Worm (Caenorhabditis elegans): Measurements from ENCODE around the gene K07C5.13.

K07C5.13 gene

DNA sequence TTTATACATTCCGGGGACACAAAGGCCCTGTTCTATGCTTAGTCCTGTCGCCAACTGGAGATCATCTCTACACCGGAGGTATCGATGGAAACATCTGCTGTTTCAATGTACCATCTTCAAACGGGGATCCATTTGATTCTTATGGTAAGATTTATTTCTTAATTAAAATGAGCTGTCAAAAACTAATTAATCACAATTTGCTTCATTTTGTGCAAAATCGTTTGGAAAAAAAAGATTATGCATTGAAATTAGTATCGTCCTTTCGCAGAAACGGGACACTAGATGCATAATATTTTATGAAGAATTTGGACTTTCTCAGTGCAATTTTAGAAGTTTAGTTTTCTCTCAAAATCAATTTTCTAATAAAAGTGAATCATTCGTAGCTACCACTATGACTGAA is 22.0 kb downstream of the K07C5.13 start:
- no peak for TF ChIP-seq lsy-2 (tag; optimal IDR thresholded peaks at IDR 0.05)
- no peak for TF ChIP-seq nhr-11 (tag; optimal IDR thresholded peaks at IDR 0.05)
- TF ChIP-seq crh-2 (tag; optimal IDR thresholded peaks at IDR 0.05), result no peak
- TF ChIP-seq ztf-1 (GFP tag; conservative IDR thresholded peaks at IDR 0.05), result no peak
- no peak for TF ChIP-seq nhr-21 (tag; optimal IDR thresholded peaks at IDR 0.05)
- no peak for TF ChIP-seq ceh-16 (tag; optimal IDR thresholded peaks at IDR 0.05)
- no peak for TF ChIP-seq blmp-1 (tag; optimal IDR thresholded peaks at IDR 0.05; ENCODE audit: insufficient read depth)

DNA sequence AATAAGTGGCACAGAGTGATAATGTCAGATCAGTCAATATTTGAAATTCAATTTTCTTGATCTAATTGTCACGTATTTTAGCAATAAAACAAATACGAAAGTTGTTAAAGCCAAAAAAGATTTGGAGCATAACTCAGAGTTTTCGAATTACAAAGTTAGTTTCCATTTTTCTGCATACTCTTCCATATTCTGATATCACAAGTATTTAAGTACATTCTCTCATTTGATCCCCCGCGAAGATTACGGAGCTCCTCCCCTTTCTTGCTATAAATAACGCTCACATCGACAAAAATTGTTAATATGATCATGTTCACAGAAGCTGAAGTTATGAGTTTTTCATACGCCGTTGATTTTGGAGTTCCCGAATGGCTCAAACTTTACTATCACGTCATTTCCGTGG is 26.4 kb downstream of the K07C5.13 start, which contains the start of gene sri-20:
sri-20 (plus strand) TSS at position 301 of the 400 bp plus-strand sequence.
- TF ChIP-seq sma-9 (GFP tag; optimal IDR thresholded peaks at IDR 0.05), result no peak
- TF ChIP-seq sma-9 (tag; optimal IDR thresholded peaks at IDR 0.05), result no peak
- TF ChIP-seq ztf-1 (GFP tag; conservative IDR thresholded peaks at IDR 0.05), result no peak
- no peak for TF ChIP-seq nhr-25 (tag; optimal IDR thresholded peaks at IDR 0.05)
- TF ChIP-seq nhr-237 (tag; optimal IDR thresholded peaks at IDR 0.05), result no peak

DNA sequence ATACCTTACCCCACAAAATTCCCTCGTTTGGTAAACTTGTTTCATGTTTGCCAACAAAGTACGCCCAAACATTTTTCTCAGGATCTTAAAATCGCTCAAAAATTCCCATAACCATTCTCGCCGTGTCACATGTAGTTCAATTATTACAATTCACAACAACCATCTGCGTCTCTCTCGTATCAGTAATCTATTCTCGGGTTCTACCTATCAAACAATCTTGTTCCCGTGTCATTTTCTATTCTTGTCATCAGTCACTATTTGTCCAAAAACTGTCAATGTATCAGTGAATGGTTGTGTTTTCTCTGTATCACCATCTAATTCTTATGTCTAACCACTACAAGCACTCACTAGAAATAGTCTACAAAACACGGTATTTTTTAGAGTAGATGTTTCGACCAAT is 29.3 kb downstream of the K07C5.13 start:
- TF ChIP-seq ceh-82 (tag; optimal IDR thresholded peaks at IDR 0.05), result no peak
- TF ChIP-seq nhr-12 (tag; optimal IDR thresholded peaks at IDR 0.05), result no peak
- TF ChIP-seq dmd-4 (tag; optimal IDR thresholded peaks at IDR 0.05), result no peak
- no peak for TF ChIP-seq mbf-1 (tag; optimal IDR thresholded peaks at IDR 0.05)
- no peak for TF ChIP-seq ZK546.5 (tag; optimal IDR thresholded peaks at IDR 0.05)
- no peak for TF ChIP-seq aly-2 (tag; optimal IDR thresholded peaks at IDR 0.05)
- TF ChIP-seq C34F6.9 (tag; optimal IDR thresholded peaks at IDR 0.05), result no peak
- TF ChIP-seq peb-1 (tag; optimal IDR thresholded peaks at IDR 0.05), result no peak
- no peak for TF ChIP-seq unc-39 (tag; optimal IDR thresholded peaks at IDR 0.05)
- TF ChIP-seq nhr-129 (tag; optimal IDR thresholded peaks at IDR 0.05), result peak; percentile 11
- TF ChIP-seq unc-62 (GFP tag; optimal IDR thresholded peaks at IDR 0.05), result no peak
- no peak for TF ChIP-seq skn-1 (tag; optimal IDR thresholded peaks at IDR 0.05)
- TF ChIP-seq mab-5 (tag; optimal IDR thresholded peaks at IDR 0.05), result no peak
- no peak for TF ChIP-seq nhr-23 (tag; optimal IDR thresholded peaks at IDR 0.05)
- no peak for TF ChIP-seq sem-4 (tag; optimal IDR thresholded peaks at IDR 0.05)
- peak; percentile 68 for TF ChIP-seq sma-9 (GFP tag; optimal IDR thresholded peaks at IDR 0.05)
- no peak for TF ChIP-seq sma-9 (tag; optimal IDR thresholded peaks at IDR 0.05)
- no peak for TF ChIP-seq ama-1 (optimal IDR thresholded peaks at IDR 0.05)
- TF ChIP-seq ztf-11 (tag; optimal IDR thresholded peaks at IDR 0.05), result no peak
- peak; percentile 76 for TF ChIP-seq fos-1 (tag; optimal IDR thresholded peaks at IDR 0.05)
- no peak for TF ChIP-seq zag-1 (tag; optimal IDR thresholded peaks at IDR 0.05)
- no peak for TF ChIP-seq unc-55 (GFP tag; optimal IDR thresholded peaks at IDR 0.05)
- no peak for TF ChIP-seq lin-11 (tag; optimal IDR thresholded peaks at IDR 0.05)
- TF ChIP-seq elt-1 (tag; optimal IDR thresholded peaks at IDR 0.05), result no peak
- no peak for TF ChIP-seq nhr-77 (tag; optimal IDR thresholded peaks at IDR 0.05)
- TF ChIP-seq ceh-16 (tag; optimal IDR thresholded peaks at IDR 0.05), result no peak
- no peak for TF ChIP-seq nhr-11 (tag; optimal IDR thresholded peaks at IDR 0.05)
- TF ChIP-seq snpc-4 (tag; optimal IDR thresholded peaks at IDR 0.05), result no peak
- no peak for TF ChIP-seq F13H6.1 (tag; optimal IDR thresholded peaks at IDR 0.05)
- no peak for TF ChIP-seq lsy-2 (tag; optimal IDR thresholded peaks at IDR 0.05)
- no peak for TF ChIP-seq Y55F3AM.14 (GFP tag; optimal IDR thresholded peaks at IDR 0.05)
- peak; percentile 61 for TF ChIP-seq sma-3 (GFP tag; optimal IDR thresholded peaks at IDR 0.05)
- peak; percentile 64 for TF ChIP-seq gmeb-1 (tag; optimal IDR thresholded peaks at IDR 0.05)
- no peak for TF ChIP-seq nhr-6 (tag; optimal IDR thresholded peaks at IDR 0.05)
- no peak for TF ChIP-seq lin-13 (GFP tag; optimal IDR thresholded peaks at IDR 0.05)
- TF ChIP-seq nhr-237 (tag; optimal IDR thresholded peaks at IDR 0.05), result no peak
- TF ChIP-seq blmp-1 (tag; optimal IDR thresholded peaks at IDR 0.05; ENCODE audit: insufficient read depth), result no peak
- TF ChIP-seq mdl-1 (tag; optimal IDR thresholded peaks at IDR 0.05), result no peak
- no peak for TF ChIP-seq nhr-10 (tag; optimal IDR thresholded peaks at IDR 0.05)
- peak; percentile 45 for TF ChIP-seq crh-2 (tag; optimal IDR thresholded peaks at IDR 0.05)
- no peak for TF ChIP-seq egl-27 (tag; optimal IDR thresholded peaks at IDR 0.05)
- no peak for TF ChIP-seq ztf-4 (tag; optimal IDR thresholded peaks at IDR 0.05)
- no peak for TF ChIP-seq alr-1 (tag; optimal IDR thresholded peaks at IDR 0.05)
- TF ChIP-seq elt-3 (tag; optimal IDR thresholded peaks at IDR 0.05), result no peak
- TF ChIP-seq ztf-1 (GFP tag; conservative IDR thresholded peaks at IDR 0.05), result no peak
- TF ChIP-seq R02D3.7 (tag; optimal IDR thresholded peaks at IDR 0.05), result no peak
- TF ChIP-seq lin-39 (tag; optimal IDR thresholded peaks at IDR 0.05), result no peak
- TF ChIP-seq nhr-25 (tag; optimal IDR thresholded peaks at IDR 0.05), result peak; percentile 22
- no peak for TF ChIP-seq nhr-21 (tag; optimal IDR thresholded peaks at IDR 0.05)
